Worm (Caenorhabditis elegans): ENCODE data around the gene wdr-5.2.

Gene wdr-5.2

DNA sequence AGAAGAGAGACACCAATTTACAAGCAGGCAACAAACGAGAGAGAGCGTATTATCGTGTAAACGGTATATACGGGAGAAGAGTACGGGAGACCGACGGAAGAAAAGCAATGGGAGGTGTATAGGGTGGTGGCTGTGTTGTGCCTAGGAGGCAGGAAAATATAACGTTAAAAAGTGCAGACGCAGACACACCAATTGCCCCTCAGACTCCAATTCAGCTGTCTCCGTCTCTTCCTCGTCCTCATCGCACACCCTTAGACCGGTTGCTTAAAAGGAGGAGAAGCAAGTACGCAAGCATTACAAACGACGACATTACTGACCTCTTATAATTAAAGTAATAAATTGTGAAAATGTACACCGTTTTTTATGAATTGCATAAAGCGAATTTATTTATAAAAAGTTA, 37.5 kb upstream of the wdr-5.2 start (continued):
- TF ChIP-seq pax-1 (tag; optimal IDR thresholded peaks at IDR 0.05) (peak; percentile 39), elt-4 (tag; optimal IDR thresholded peaks at IDR 0.05) (no peak), hlh-8 (tag; optimal IDR thresholded peaks at IDR 0.05) (no peak), lin-11 (tag; optimal IDR thresholded peaks at IDR 0.05) (no peak), ttx-3 (tag; optimal IDR thresholded peaks at IDR 0.05) (no peak), nhr-11 (tag; optimal IDR thresholded peaks at IDR 0.05) (no peak), dve-1 (tag; optimal IDR thresholded peaks at IDR 0.05) (peak; percentile 47), K09A11.1 (tag; optimal IDR thresholded peaks at IDR 0.05; ENCODE audit: insufficient read depth) (no peak), hlh-15 (tag; optimal IDR thresholded peaks at IDR 0.05) (no peak), F13H6.1 (tag; optimal IDR thresholded peaks at IDR 0.05) (peak; percentile 48), unc-55 (GFP tag; optimal IDR thresholded peaks at IDR 0.05) (peak; percentile 55), pat-9 (tag; optimal IDR thresholded peaks at IDR 0.05) (no peak), elt-2 (tag; optimal IDR thresholded peaks at IDR 0.05) (peak; percentile 31), C08G9.2 (tag; optimal IDR thresholded peaks at IDR 0.05) (no peak), C38D4.7 (GFP tag; optimal IDR thresholded peaks at IDR 0.05) (peak; percentile 9), ama-1 (optimal IDR thresholded peaks at IDR 0.05) (no peak), pqm-1 (tag; optimal IDR thresholded peaks at IDR 0.05) (no peak), ets-4 (tag; optimal IDR thresholded peaks at IDR 0.05) (peak; percentile 32), ceh-19 (GFP tag; optimal IDR thresholded peaks at IDR 0.05) (peak; percentile 60), fkh-6 (tag; optimal IDR thresholded peaks at IDR 0.05) (no peak)

- TF ChIP-seq ceh-2 (tag; optimal IDR thresholded peaks at IDR 0.05) (no peak), hlh-13 (GFP tag; optimal IDR thresholded peaks at IDR 0.05) (no peak), sox-2 (GFP tag; IDR thresholded peaks at IDR 0.05) (no peak), pqm-1 (tag; optimal IDR thresholded peaks at IDR 0.05) (no peak), hlh-30 (tag; optimal IDR thresholded peaks at IDR 0.05; ENCODE audit: insufficient read depth) (no peak), nfya-1 (tag; optimal IDR thresholded peaks at IDR 0.05) (no peak), ceh-6 (GFP tag; optimal IDR thresholded peaks at IDR 0.05) (no peak), npax-4 (tag; optimal IDR thresholded peaks at IDR 0.05) (no peak)
Measured at ce11 chrX:14313627-14314026, 36.3 kb upstream of the wdr-5.2 start, which contains the start of gene prx-1. prx-1 (plus strand) TSS chrX:14313927.

DNA sequence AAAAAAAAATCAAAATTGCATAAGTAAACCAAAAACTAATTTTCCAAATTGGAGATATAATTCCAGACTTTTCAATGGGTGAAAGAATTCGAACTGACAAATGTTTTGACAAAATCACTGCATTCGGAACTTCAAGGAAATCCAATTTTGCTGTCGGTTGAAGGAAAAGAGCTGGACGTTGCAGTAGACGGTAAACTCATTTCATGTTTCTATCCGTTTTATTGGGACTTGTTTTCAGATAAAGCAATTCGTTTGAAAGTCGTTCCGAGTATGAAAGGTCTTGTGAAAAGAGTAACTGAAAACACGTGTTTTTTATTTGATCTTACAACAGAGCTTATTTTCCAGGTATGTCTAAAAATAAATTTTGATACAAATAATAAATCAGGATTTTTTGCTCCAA, 33.8 kb upstream of the wdr-5.2 start:
- no peak for TF ChIP-seq ceh-48 (tag; optimal IDR thresholded peaks at IDR 0.05)
- no peak for TF ChIP-seq pax-1 (tag; optimal IDR thresholded peaks at IDR 0.05)
- no peak for TF ChIP-seq ceh-6 (GFP tag; optimal IDR thresholded peaks at IDR 0.05)
- no peak for TF ChIP-seq pqm-1 (tag; optimal IDR thresholded peaks at IDR 0.05)
- no peak for TF ChIP-seq gmeb-2 (tag; optimal IDR thresholded peaks at IDR 0.05)

- TF ChIP-seq ztf-16 (tag; optimal IDR thresholded peaks at IDR 0.05) (no peak), tbx-7 (tag; optimal IDR thresholded peaks at IDR 0.05) (no peak), odd-2 (tag; optimal IDR thresholded peaks at IDR 0.05) (no peak), elt-2 (tag; optimal IDR thresholded peaks at IDR 0.05) (no peak)
Measured at ce11 chrX:14320298-14320697, 29.6 kb upstream of the wdr-5.2 start, which contains the start of gene C11H1.9. C11H1.9 (minus strand) TSS chrX:14320398.

DNA sequence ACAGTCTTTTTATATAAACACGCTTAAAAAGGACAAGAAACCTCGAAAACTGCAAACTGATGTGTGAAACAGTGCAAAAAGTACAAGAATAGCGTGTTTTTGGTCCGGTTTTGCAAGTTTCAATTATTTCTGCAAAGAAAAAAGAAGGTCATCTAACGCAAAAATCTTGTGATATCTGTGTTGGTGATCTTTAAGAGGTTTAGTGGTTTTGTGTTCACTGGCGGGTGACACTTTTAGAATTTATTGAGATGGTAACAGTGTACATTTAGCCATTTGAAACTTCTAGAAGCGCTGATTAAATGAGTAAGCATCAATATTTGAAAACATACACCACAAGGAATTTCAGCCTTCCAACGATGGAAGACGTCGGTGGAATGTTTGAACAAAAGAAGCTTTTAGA, 27.1 kb upstream of the wdr-5.2 start:
- no peak for TF ChIP-seq sdc-2 (tag; optimal IDR thresholded peaks at IDR 0.05)

DNA sequence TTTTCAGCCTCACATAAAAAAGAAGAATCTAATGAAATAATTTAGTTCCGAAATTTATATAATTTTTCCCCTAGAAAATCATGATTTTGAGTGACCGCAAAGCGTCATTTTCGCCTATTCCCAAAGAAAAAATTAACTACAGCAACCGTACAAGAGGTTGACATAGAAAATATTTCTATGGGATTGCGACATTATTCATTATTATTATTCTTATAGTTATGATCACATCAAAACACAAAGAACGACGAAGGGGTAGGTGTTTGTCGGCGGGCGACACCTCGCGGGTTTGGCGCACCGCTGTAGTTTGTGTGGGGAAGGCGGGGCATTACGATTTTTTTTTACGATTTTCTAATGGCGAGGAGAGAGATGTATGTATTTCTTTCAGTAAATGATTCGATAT, 25.6 kb upstream of the wdr-5.2 start:
- TF ChIP-seq F13H6.1 (tag; optimal IDR thresholded peaks at IDR 0.05) (no peak), unc-55 (GFP tag; optimal IDR thresholded peaks at IDR 0.05) (no peak), elt-2 (tag; optimal IDR thresholded peaks at IDR 0.05) (no peak), pag-3 (tag; optimal IDR thresholded peaks at IDR 0.05; ENCODE audit: borderline replicate concordance) (no peak), che-1 (tag; optimal IDR thresholded peaks at IDR 0.05) (no peak), tbx-7 (tag; optimal IDR thresholded peaks at IDR 0.05) (no peak), pqm-1 (tag; optimal IDR thresholded peaks at IDR 0.05) (no peak), ceh-22 (tag; optimal IDR thresholded peaks at IDR 0.05) (no peak), tbx-2 (tag; optimal IDR thresholded peaks at IDR 0.05) (no peak), syd-9 (tag; optimal IDR thresholded peaks at IDR 0.05) (no peak), pha-2 (tag; optimal IDR thresholded peaks at IDR 0.05) (no peak), hlh-8 (tag; optimal IDR thresholded peaks at IDR 0.05) (no peak), ceh-14 (tag; optimal IDR thresholded peaks at IDR 0.05) (no peak), lin-11 (tag; optimal IDR thresholded peaks at IDR 0.05) (no peak), lim-6 (tag; optimal IDR thresholded peaks at IDR 0.05) (no peak), mec-3 (tag; optimal IDR thresholded peaks at IDR 0.05; ENCODE audit: borderline replicate concordance) (no peak), elt-4 (tag; optimal IDR thresholded peaks at IDR 0.05) (no peak), pat-9 (tag; optimal IDR thresholded peaks at IDR 0.05) (no peak), ceh-45 (GFP tag; IDR thresholded peaks at IDR 0.05) (no peak)

Measured in whole organism, late embryonic.